Worm (Caenorhabditis elegans): ENCODE data around the gene H04M03.12.

The H04M03.12 gene

ce11 chrIV:5903305-5903778 is at the start of gene H04M03.12:
TSS of gene H04M03.12 (minus strand) at chrIV:5903355.
- no peak for TF ChIP-seq unc-62 (GFP tag; optimal IDR thresholded peaks at IDR 0.05)

- no peak for TF ChIP-seq unc-62 (GFP tag; optimal IDR thresholded peaks at IDR 0.05)
Measured at ce11 chrIV:5949964-5950363, 46.8 kb upstream of the H04M03.12 start.

- TF ChIP-seq unc-62 (GFP tag; optimal IDR thresholded peaks at IDR 0.05), result no peak
Measured at ce11 chrIV:5948712-5949111, 45.6 kb upstream of the H04M03.12 start.

ce11 chrIV:5947555-5948151 is 44.5 kb upstream of the H04M03.12 start, which contains the start of gene rps-25:
TSS of gene rps-25 (minus strand) at chrIV:5947605.
- no peak for TF ChIP-seq unc-62 (GFP tag; optimal IDR thresholded peaks at IDR 0.05)

- no peak for TF ChIP-seq unc-62 (GFP tag; optimal IDR thresholded peaks at IDR 0.05)
Measured at ce11 chrIV:5946602-5947444, 43.7 kb upstream of the H04M03.12 start, which contains the start of gene inx-7. TSS of gene inx-7 (minus strand) at chrIV:5946638.

- no peak for TF ChIP-seq unc-62 (GFP tag; optimal IDR thresholded peaks at IDR 0.05)
Measured at ce11 chrIV:5945455-5945854, 42.3 kb upstream of the H04M03.12 start.

- no peak for TF ChIP-seq unc-62 (GFP tag; optimal IDR thresholded peaks at IDR 0.05)
Measured at ce11 chrIV:5944172-5944571, 41.0 kb upstream of the H04M03.12 start.

ce11 chrIV:5941236-5941976 is 38.3 kb upstream of the H04M03.12 start, which contains the start of gene pfkb-1.2:
TSS of gene pfkb-1.2 (plus strand) at chrIV:5941926.
- TF ChIP-seq unc-62 (GFP tag; optimal IDR thresholded peaks at IDR 0.05), result no peak

- no peak for TF ChIP-seq unc-62 (GFP tag; optimal IDR thresholded peaks at IDR 0.05)
Measured at ce11 chrIV:5940608-5941007, 37.5 kb upstream of the H04M03.12 start.

- TF ChIP-seq unc-62 (GFP tag; optimal IDR thresholded peaks at IDR 0.05), result no peak
Measured at ce11 chrIV:5939908-5940307, 36.8 kb upstream of the H04M03.12 start.

- no peak for TF ChIP-seq unc-62 (GFP tag; optimal IDR thresholded peaks at IDR 0.05)
Measured at ce11 chrIV:5939122-5939521, 36.0 kb upstream of the H04M03.12 start, which contains the start of gene mcu-1. TSS of gene mcu-1 (minus strand) at chrIV:5939230.

ce11 chrIV:5937106-5937505 is 34.0 kb upstream of the H04M03.12 start:
- TF ChIP-seq unc-62 (GFP tag; optimal IDR thresholded peaks at IDR 0.05), result no peak

ce11 chrIV:5934046-5934445 is 30.9 kb upstream of the H04M03.12 start, which contains the start of gene H32C10.1:
TSS of gene H32C10.1 (plus strand) at chrIV:5934346.
- no peak for TF ChIP-seq unc-62 (GFP tag; optimal IDR thresholded peaks at IDR 0.05)

ce11 chrIV:5930345-5930744 is 27.2 kb upstream of the H04M03.12 start, which contains the start of gene lin-33:
TSS of gene lin-33 (plus strand) at chrIV:5930645.
- no peak for TF ChIP-seq unc-62 (GFP tag; optimal IDR thresholded peaks at IDR 0.05)

- no peak for TF ChIP-seq unc-62 (GFP tag; optimal IDR thresholded peaks at IDR 0.05)
Measured at ce11 chrIV:5928957-5929356, 25.8 kb upstream of the H04M03.12 start.

ce11 chrIV:5927805-5928204 is 24.6 kb upstream of the H04M03.12 start:
- no peak for TF ChIP-seq unc-62 (GFP tag; optimal IDR thresholded peaks at IDR 0.05)

Measured in whole organism, dauer.